Fruit fly (Drosophila melanogaster): ENCODE results near the gene CG42556.

The CG42556 gene

DNA sequence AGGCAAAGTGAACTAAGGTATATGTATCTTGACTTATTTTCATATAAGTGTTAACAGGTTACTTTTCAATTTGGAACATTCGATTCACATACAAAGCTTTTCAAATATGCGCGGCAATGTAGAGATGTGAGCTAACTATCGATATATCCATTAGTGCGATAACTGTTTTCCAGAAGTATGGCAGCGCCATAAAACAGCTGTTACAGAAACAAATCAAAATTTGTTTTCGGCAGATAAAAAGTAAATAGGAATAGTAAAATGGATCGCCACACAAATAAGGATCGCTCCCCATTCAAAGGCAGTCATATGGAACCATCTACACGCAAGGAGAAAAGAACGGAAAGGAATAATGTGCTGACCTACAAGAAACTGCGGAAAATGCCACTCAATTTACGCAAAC, 10.4 kb upstream of the CG42556 start, which contains the start of the genes CG32832, CG31743 and CG34313 (continued):
- TF ChIP-seq chinmo (GFP tag; IDR thresholded peaks at IDR 0.05; ENCODE audit: partially characterized antibody), result peak; percentile 79; the same call in 3 of the 4 replicates
- TF ChIP-seq CG1024 (GFP tag; IDR thresholded peaks at IDR 0.05), result no peak
- TF ChIP-seq kni (GFP tag; optimal IDR thresholded peaks at IDR 0.05), result no peak
- TF ChIP-seq Sox102F (GFP tag; optimal IDR thresholded peaks at IDR 0.05), result no peak
- TF ChIP-seq sisA (GFP tag; IDR thresholded peaks at IDR 0.05), result no peak
- no peak for TF ChIP-seq pan (optimal IDR thresholded peaks at IDR 0.05)
- TF ChIP-seq pan (GFP tag; optimal IDR thresholded peaks at IDR 0.05 in 1 of 2, IDR thresholded peaks at IDR 0.05 in 1 of 2), result no peak
- peak; percentile 85 for TF ChIP-seq BEAF-32 (GFP tag; optimal IDR thresholded peaks at IDR 0.05)
- TF ChIP-seq Hr3 (GFP tag; optimal IDR thresholded peaks at IDR 0.05), result no peak
- no peak for TF ChIP-seq so (GFP tag; IDR thresholded peaks at IDR 0.05)
- TF ChIP-seq CG4404 (GFP tag; IDR thresholded peaks at IDR 0.05), result no peak
- TF ChIP-seq CG17361 (GFP tag; IDR thresholded peaks at IDR 0.05), result no peak
- TF ChIP-seq nmo (GFP tag; optimal IDR thresholded peaks at IDR 0.05), result peak; percentile 40
- peak; percentile 82 for TF ChIP-seq unc-4 (GFP tag; IDR thresholded peaks at IDR 0.05; ENCODE audit: partially characterized antibody)
- TF ChIP-seq D (optimal IDR thresholded peaks at IDR 0.05), result no peak
- no peak for TF ChIP-seq D (GFP tag; optimal IDR thresholded peaks at IDR 0.05)
- no peak for TF ChIP-seq lbe (GFP tag; optimal IDR thresholded peaks at IDR 0.05)
- no peak for TF ChIP-seq Trl (optimal IDR thresholded peaks at IDR 0.05)
- no peak for TF ChIP-seq Trl (GFP tag; optimal IDR thresholded peaks at IDR 0.05)
- TF ChIP-seq Dll (GFP tag; IDR thresholded peaks at IDR 0.05; ENCODE audit: partially characterized antibody), result peak; percentile 79
- peak; percentile 77 to 97 for TF ChIP-seq crp (GFP tag; optimal IDR thresholded peaks at IDR 0.05)
- no peak for TF ChIP-seq peb (GFP tag; IDR thresholded peaks at IDR 0.05)
- TF ChIP-seq CG42726 (GFP tag; IDR thresholded peaks at IDR 0.05; ENCODE audit: partially characterized antibody), result peak; percentile 40; the same call in 1 of the 2 replicates
- TF ChIP-seq CG11093 (GFP tag; IDR thresholded peaks at IDR 0.05), result no peak
- TF ChIP-seq CG1233 (GFP tag; optimal IDR thresholded peaks at IDR 0.05), result no peak
- no peak for TF ChIP-seq jigr1 (GFP tag; IDR thresholded peaks at IDR 0.05)
- peak; percentile 55 for TF ChIP-seq CG1603 (tag; optimal IDR thresholded peaks at IDR 0.05)
- TF ChIP-seq tna (GFP tag; IDR thresholded peaks at IDR 0.05; ENCODE audit: partially characterized antibody), result no peak
- peak; percentile 86 for TF ChIP-seq pzg (GFP tag; optimal IDR thresholded peaks at IDR 0.05)
- TF ChIP-seq wek (GFP tag; optimal IDR thresholded peaks at IDR 0.05), result no peak
- TF ChIP-seq CG6791 (GFP tag; IDR thresholded peaks at IDR 0.05; ENCODE audit: partially characterized antibody), result peak; percentile 74
- TF ChIP-seq CG9797 (GFP tag; optimal IDR thresholded peaks at IDR 0.05), result no peak
- no peak for TF ChIP-seq CG1647 (GFP tag; optimal IDR thresholded peaks at IDR 0.05)
- no peak for TF ChIP-seq Eip74EF (GFP tag; optimal IDR thresholded peaks at IDR 0.05)
- no peak for TF ChIP-seq CG11560 (tag; IDR thresholded peaks at IDR 0.05)
- TF ChIP-seq fd64A (GFP tag; optimal IDR thresholded peaks at IDR 0.05), result no peak
- TF ChIP-seq Nf-YB (GFP tag; optimal IDR thresholded peaks at IDR 0.05), result no peak
- TF ChIP-seq CG11085 (GFP tag; IDR thresholded peaks at IDR 0.05), result no peak
- TF ChIP-seq cato (GFP tag; optimal IDR thresholded peaks at IDR 0.05; ENCODE audit: borderline replicate concordance), result no peak
- no peak for TF ChIP-seq gsb-n (tag; optimal IDR thresholded peaks at IDR 0.05)
- no peak for TF ChIP-seq zfh1 (GFP tag; IDR thresholded peaks at IDR 0.05)
- TF ChIP-seq HLH4C (GFP tag; IDR thresholded peaks at IDR 0.05; ENCODE audit: partially characterized antibody), result peak; percentile 58
